Worm (Caenorhabditis elegans) whole organism, early embryonic: Measurements from ENCODE around the gene srsx-36.

Experiments used
- aly-1 ChIP-seq: sonication (generic microtip); optimal IDR thresholded peaks from 2 replicates; lab custom pipeline; 2016; ENCODE audit warnings: missing genetic modification characterization, missing compliant biosample characterization
- sea-1 ChIP-seq: fragments of 200-800 bp; sonication (Bioruptor generic); conservative IDR thresholded peaks from 2 replicates; pipeline ENCODE4 v1.3.6; 2022; ENCODE audit warnings: missing genetic modification characterization, missing compliant biosample characterization
- tbx-37 ChIP-seq: fragments of 200-800 bp; sonication (Bioruptor generic); conservative IDR thresholded peaks from 2 replicates; pipeline ENCODE4 v1.3.6; 2022; ENCODE audit warnings: missing genetic modification reagents, missing genetic modification characterization, missing compliant biosample characterization
- tra-4 ChIP-seq: sonication (generic microtip); optimal IDR thresholded peaks from 2 replicates; lab custom pipeline; 2017; ENCODE audit warnings: missing genetic modification characterization, missing compliant biosample characterization

DNA sequence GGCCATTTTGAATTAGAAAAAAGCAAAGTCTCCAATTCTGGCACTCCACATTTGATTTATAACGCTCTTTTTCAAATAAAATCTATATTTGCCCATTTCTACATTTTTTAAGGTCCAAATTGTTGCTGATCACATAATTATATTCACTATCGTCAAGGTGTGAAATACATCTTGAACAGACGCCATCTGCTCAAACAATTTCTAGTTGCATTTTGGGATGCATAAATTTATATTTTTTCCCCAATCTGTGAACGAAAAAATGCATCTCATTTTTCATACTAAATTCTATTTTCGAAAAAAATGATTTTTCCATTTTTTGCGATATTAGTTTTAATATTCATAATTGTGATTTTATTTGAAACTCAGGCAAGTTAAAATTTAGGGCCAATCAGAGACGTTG, 16.2 kb downstream of the srsx-36 start, which contains the start of gene T26E4.7:
- no peak for TF ChIP-seq tbx-37 (GFP tag; lab: Robert Waterston, UW)
- TF ChIP-seq aly-1 (tag; lab: Kevin White, UChicago) = no peak
- TF ChIP-seq sea-1 (GFP tag; lab: Robert Waterston, UW) = no peak
- no peak for TF ChIP-seq tra-4 (tag; lab: Kevin White, UChicago)
